Worm (Caenorhabditis elegans) whole organism, L1 larva: ENCODE results near the gene fbxb-37.
A peak's percentile ranks its signal among the peaks of the same experiment; 100 is the strongest.
"Not testable (repeated sequence)": the region's sequence is repeated elsewhere in the genome, so short reads cannot be mapped to it uniquely, and the experiment has no call there.

Experiments used
- C04F5.9 ChIP-seq: sonication (generic microtip); optimal IDR thresholded peaks from 2 replicates; lab custom pipeline; 2016; ENCODE audit warnings: missing genetic modification characterization, missing compliant biosample characterization
- F16B12.6 ChIP-seq: fragments of 150-350 bp; optimal IDR thresholded peaks from 2 replicates; lab custom pipeline; 2014; ENCODE audit warnings: missing biosample characterization, missing genetic modification characterization
- ama-1 ChIP-seq: fragments of 150-350 bp; optimal IDR thresholded peaks from 2 replicates; lab custom pipeline; 2014
- ceh-63 ChIP-seq: fragments of 200-800 bp; sonication (Bioruptor generic); optimal IDR thresholded peaks from 2 replicates; lab custom pipeline; 2018; ENCODE audit warnings: mild to moderate bottlenecking, missing genetic modification characterization, missing compliant biosample characterization
- ceh-8 ChIP-seq: fragments of 200-800 bp; sonication (Bioruptor generic); optimal IDR thresholded peaks from 2 replicates; lab custom pipeline; 2018; ENCODE audit warnings: mild to moderate bottlenecking, missing genetic modification characterization, moderate library complexity, missing compliant biosample characterization
- ceh-82 ChIP-seq, 3 experiments: fragments of 150-350 bp in 1 of 3; sonication (generic microtip) in 2 of 3; optimal IDR thresholded peaks; 2 replicates each; lab custom pipeline; 2014 to 2017; ENCODE audit warnings: missing biosample characterization in 3 of 3, missing genetic modification characterization in 3 of 3
- ces-1 ChIP-seq: fragments of 150-350 bp; optimal IDR thresholded peaks from 2 replicates; lab custom pipeline; 2014; ENCODE audit warnings: missing biosample characterization, missing genetic modification reagents, missing genetic modification characterization
- dpl-1 ChIP-seq, 3 experiments: fragments of 150-350 bp in 2 of 3; sonication (generic microtip) in 1 of 3; optimal IDR thresholded peaks; 2 replicates each; lab custom pipeline; 2014 to 2017; ENCODE audit warnings: missing biosample characterization in 3 of 3, missing genetic modification characterization in 3 of 3, missing genetic modification reagents in 3 of 3
- efl-1 ChIP-seq, 4 experiments: fragments of 150-350 bp; optimal IDR thresholded peaks in 3 of 4; peaks in 1 of 4; 1 replicate in 1 of 4; 2 replicates in 3 of 4; lab custom pipeline; 2014; ENCODE audit warnings: missing biosample characterization in 2 of 4, missing genetic modification characterization in 2 of 4, missing genetic modification reagents in 2 of 4
- egl-27 ChIP-seq, 2 experiments: fragments of 150-350 bp in 1 of 2; sonication (generic microtip); optimal IDR thresholded peaks; 3 replicates each; lab custom pipeline; 2017 to 2018; ENCODE audit warnings: missing biosample characterization in 2 of 2, missing genetic modification characterization in 2 of 2, missing genetic modification reagents in 2 of 2
- elt-2 ChIP-seq: sonication (generic microtip); optimal IDR thresholded peaks from 2 replicates; lab custom pipeline; 2016; ENCODE audit warnings: missing genetic modification characterization, mild to moderate bottlenecking, inconsistent platforms, missing compliant biosample characterization, missing genetic modification reagents
- ets-5 ChIP-seq: fragments of 200-800 bp; sonication (Bioruptor generic); IDR thresholded peaks from 2 replicates; pipeline ENCODE4 v1.3.6; 2022; ENCODE audit warnings: missing genetic modification characterization, missing compliant biosample characterization
- fkh-10 ChIP-seq: sonication (generic microtip); optimal IDR thresholded peaks from 2 replicates; lab custom pipeline; 2017; ENCODE audit warnings: missing biosample characterization, missing genetic modification reagents, missing genetic modification characterization
- fkh-8 ChIP-seq: sonication (generic microtip); optimal IDR thresholded peaks from 2 replicates; lab custom pipeline; 2016; ENCODE audit warnings: mild to moderate bottlenecking, missing genetic modification characterization, missing compliant biosample characterization
- irx-1 ChIP-seq: sonication (generic microtip); optimal IDR thresholded peaks from 2 replicates; lab custom pipeline; 2016; ENCODE audit warnings: missing genetic modification characterization, missing compliant biosample characterization
- isw-1 ChIP-seq: fragments of 200-800 bp; sonication (Bioruptor generic); IDR thresholded peaks from 2 replicates; pipeline ENCODE4 v1.3.6; 2022; ENCODE audit warnings: missing genetic modification characterization, missing compliant biosample characterization
- jun-1 ChIP-seq: fragments of 150-350 bp; optimal IDR thresholded peaks from 2 replicates; lab custom pipeline; 2014; ENCODE audit warnings: missing biosample characterization, missing genetic modification reagents, missing genetic modification characterization
- lin-39 ChIP-seq: fragments of 150-350 bp; optimal IDR thresholded peaks from 2 replicates; lab custom pipeline; 2014; ENCODE audit warnings: missing biosample characterization, missing genetic modification reagents, missing genetic modification characterization
- lsy-2 ChIP-seq, 2 experiments: fragments of 150-350 bp; optimal IDR thresholded peaks; 2 replicates each; lab custom pipeline; 2014; ENCODE audit warnings: missing biosample characterization in 2 of 2, missing genetic modification characterization in 2 of 2
- nhr-11 ChIP-seq: fragments of 150-350 bp; optimal IDR thresholded peaks from 2 replicates; lab custom pipeline; 2014; ENCODE audit warnings: missing biosample characterization, missing genetic modification characterization
- nhr-19 ChIP-seq: fragments of 200-800 bp; sonication (Bioruptor generic); conservative IDR thresholded peaks from 2 replicates; pipeline ENCODE4 v1.3.6; 2022; ENCODE audit warnings: missing genetic modification characterization, missing compliant biosample characterization
- nhr-28 ChIP-seq: fragments of 150-350 bp; optimal IDR thresholded peaks from 2 replicates; lab custom pipeline; 2014; ENCODE audit warnings: missing biosample characterization, missing genetic modification characterization
- nhr-47 ChIP-seq: sonication (generic microtip); optimal IDR thresholded peaks from 2 replicates; lab custom pipeline; 2016; ENCODE audit warnings: mild to moderate bottlenecking, missing genetic modification characterization, moderate library complexity, missing compliant biosample characterization
- nhr-71 ChIP-seq: sonication (generic microtip); optimal IDR thresholded peaks from 2 replicates; lab custom pipeline; 2016; ENCODE audit warnings: mild to moderate bottlenecking, missing genetic modification characterization, moderate library complexity, missing compliant biosample characterization
- nhr-77 ChIP-seq: fragments of 150-350 bp; optimal IDR thresholded peaks from 2 replicates; lab custom pipeline; 2014; ENCODE audit warnings: missing biosample characterization, missing genetic modification characterization
- nhr-84 ChIP-seq: sonication (generic microtip); optimal IDR thresholded peaks from 2 replicates; lab custom pipeline; 2017; ENCODE audit warnings: missing biosample characterization, missing genetic modification characterization
- nhr-85 ChIP-seq: sonication (generic microtip); peaks from one replicate; lab custom pipeline; 2016; ENCODE audit warnings: missing genetic modification characterization, inconsistent platforms, missing compliant biosample characterization
- pax-3 ChIP-seq: fragments of 200-800 bp; sonication (Bioruptor generic); optimal IDR thresholded peaks from 2 replicates; lab custom pipeline; 2018; ENCODE audit warnings: mild to moderate bottlenecking, missing genetic modification characterization, moderate library complexity, missing compliant biosample characterization
- pqm-1 ChIP-seq: sonication (generic microtip); optimal IDR thresholded peaks from 3 replicates; lab custom pipeline; 2017; ENCODE audit warnings: missing biosample characterization, missing genetic modification characterization
- snpc-4 ChIP-seq: fragments of 150-350 bp; optimal IDR thresholded peaks from 2 replicates; lab custom pipeline; 2014; ENCODE audit warnings: missing biosample characterization, missing genetic modification characterization
- sptf-1 ChIP-seq: fragments of 150-350 bp; optimal IDR thresholded peaks from 2 replicates; lab custom pipeline; 2014; ENCODE audit warnings: missing biosample characterization, missing genetic modification characterization
- unc-30 ChIP-seq: sonication (generic microtip); optimal IDR thresholded peaks from 2 replicates; lab custom pipeline; 2017; ENCODE audit warnings: missing biosample characterization, missing genetic modification characterization
- unc-62 ChIP-seq: fragments of 150-350 bp; optimal IDR thresholded peaks from 2 replicates; lab custom pipeline; 2014; ENCODE audit warnings: missing biosample characterization, missing genetic modification reagents, missing genetic modification characterization
- vab-15 ChIP-seq: sonication (generic microtip); optimal IDR thresholded peaks from 2 replicates; lab custom pipeline; 2017; ENCODE audit warnings: missing genotype, mild to moderate bottlenecking, missing genetic modification characterization, missing compliant biosample characterization
- xbp-1 ChIP-seq: sonication (generic microtip); optimal IDR thresholded peaks from 2 replicates; lab custom pipeline; 2016; ENCODE audit warnings: missing genetic modification characterization, missing compliant biosample characterization
- zag-1 ChIP-seq: fragments of 150-350 bp; optimal IDR thresholded peaks from 2 replicates; lab custom pipeline; 2014; ENCODE audit warnings: missing biosample characterization, missing genetic modification characterization
- ztf-11 ChIP-seq, 2 experiments: sonication (generic microtip); optimal IDR thresholded peaks; 2 replicates each; lab custom pipeline; 2016 to 2017; ENCODE audit warnings: missing genetic modification characterization in 2 of 2, missing biosample characterization in 1 of 2, missing compliant biosample characterization in 1 of 2
- ztf-4 ChIP-seq: fragments of 150-350 bp; optimal IDR thresholded peaks from 2 replicates; lab custom pipeline; 2014; ENCODE audit warnings: missing biosample characterization, missing genetic modification characterization

The fbxb-37 gene

DNA sequence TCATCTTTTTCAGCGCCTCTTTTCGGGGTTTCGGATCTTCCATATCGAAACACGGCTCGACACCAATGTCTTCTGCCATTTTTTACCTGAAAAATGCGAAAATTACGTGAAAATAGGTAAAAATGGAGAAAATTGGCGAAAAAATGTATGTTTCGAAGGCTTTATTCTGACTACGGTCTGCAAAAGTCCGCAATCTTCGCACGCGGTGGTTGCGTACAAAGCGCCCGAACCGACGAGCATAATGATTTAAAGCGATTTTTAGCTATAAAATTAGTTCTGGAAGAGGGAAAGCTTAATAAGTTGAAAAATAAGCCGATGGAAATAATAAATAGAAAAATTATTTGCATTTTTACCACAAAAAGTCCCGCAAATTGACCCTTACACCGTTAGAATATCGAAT, 34.7 kb downstream of the fbxb-37 start, which contains the start of gene F07E5.5 (continued):
- peak; percentile 25 for TF ChIP-seq isw-1 (GFP tag; lab: Robert Waterston, UW)
- TF ChIP-seq ces-1 = no peak
- no peak for TF ChIP-seq nhr-28 (tag; lab: Kevin White, UChicago)
- peak; percentile 75 to 78 for TF ChIP-seq efl-1 (optimal IDR thresholded peaks at IDR 0.05; lab: Kevin White, UChicago)
- peak; percentile 75 to 97 for TF ChIP-seq efl-1 (GFP tag; optimal IDR thresholded peaks at IDR 0.05 in 1 of 2; lab: Kevin White, UChicago)
- peak; percentile 28 for TF ChIP-seq elt-2 (tag; lab: Kevin White, UChicago)
- peak; percentile 68 for TF ChIP-seq nhr-85 (tag; lab: Kevin White, UChicago)
- no peak for TF ChIP-seq ztf-4 (tag; lab: Kevin White, UChicago)
- TF ChIP-seq fkh-8 = peak; percentile 43
- peak; percentile 49 for TF ChIP-seq nhr-19 (GFP tag; lab: Robert Waterston, UW)
- peak; percentile 19 to 66 (median 64) for TF ChIP-seq ceh-82 (tag; optimal IDR thresholded peaks at IDR 0.05; lab: Kevin White, UChicago)
- peak; percentile 23 for TF ChIP-seq snpc-4
- TF ChIP-seq fkh-10 (GFP tag; lab: Kevin White, UChicago) = no peak
- TF ChIP-seq nhr-11 (tag; lab: Kevin White, UChicago) = peak; percentile 14
- no peak for TF ChIP-seq ceh-8 (GFP tag; lab: Kevin White, UChicago)
- peak; percentile 27 for TF ChIP-seq vab-15
- TF ChIP-seq lsy-2 (tag; optimal IDR thresholded peaks at IDR 0.05; lab: Kevin White, UChicago) = peak; percentile 96 to 98
- TF ChIP-seq dpl-1 (GFP tag; optimal IDR thresholded peaks at IDR 0.05; lab: Kevin White, UChicago) = peak; percentile 54 to 78 (median 74)
- no peak for TF ChIP-seq pax-3 (tag; lab: Kevin White, UChicago)
- TF ChIP-seq nhr-84 (tag; lab: Kevin White, UChicago) = no peak

DNA sequence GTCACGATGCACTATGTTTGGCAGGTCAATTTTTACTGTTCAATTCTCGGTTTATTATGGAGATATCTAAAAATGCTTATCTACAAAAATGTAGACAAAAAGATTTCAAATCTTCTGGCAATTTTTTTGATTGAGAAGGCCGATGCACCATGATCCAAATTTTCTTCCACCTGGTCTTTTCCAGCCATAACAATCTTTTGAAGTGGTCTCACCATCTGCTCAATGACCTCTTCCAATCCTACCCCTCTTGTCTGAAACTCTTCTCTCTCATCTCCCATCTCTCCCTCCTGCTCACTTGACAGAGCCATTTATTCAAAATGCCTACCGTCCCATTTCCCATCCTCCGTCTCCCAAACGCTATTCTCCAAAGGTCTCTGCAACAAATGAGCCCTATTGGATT, 42.3 kb downstream of the fbxb-37 start, which contains the start of gene fbxb-35:
TSS of gene fbxb-35 (plus strand) at position 301 of the 400 bp plus-strand sequence.
- TF ChIP-seq jun-1 (tag; lab: Kevin White, UChicago) = no peak
- TF ChIP-seq efl-1 (optimal IDR thresholded peaks at IDR 0.05; lab: Kevin White, UChicago) = no peak
- TF ChIP-seq efl-1 (GFP tag; optimal IDR thresholded peaks at IDR 0.05 in 1 of 2; lab: Kevin White, UChicago) = peak in 1 of 2 experiments; percentile 77
- TF ChIP-seq, all 84 proteins: peak for 1

DNA sequence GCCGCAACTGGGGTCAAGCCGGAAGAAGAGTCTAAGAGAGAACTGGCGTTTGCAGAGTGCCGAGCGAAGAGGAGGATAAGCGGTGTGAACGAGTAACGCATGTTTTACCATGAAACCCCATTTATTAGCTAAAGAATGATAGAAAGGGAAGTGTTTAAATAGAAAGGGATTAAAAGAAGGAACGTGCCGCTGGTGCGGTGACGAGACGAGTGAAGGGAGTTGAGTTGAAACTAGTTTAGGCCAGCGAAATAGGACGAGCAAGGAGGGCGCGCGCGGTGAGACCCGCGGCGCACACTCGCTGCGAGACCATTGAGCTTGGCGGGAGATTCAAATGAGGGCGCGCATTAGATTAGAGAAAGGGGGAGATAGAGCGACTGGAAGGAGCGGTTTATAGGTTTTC, 47.1 kb downstream of the fbxb-37 start, which contains the start of gene math-1:
TSS of gene math-1 (minus strand) at position 101 of the 400 bp plus-strand sequence.
- TF ChIP-seq nhr-11 (tag; lab: Kevin White, UChicago); xbp-1 (tag; lab: Kevin White, UChicago); sptf-1: not testable (repeated sequence)
- TF ChIP-seq, all 84 proteins: peak for 0; not testable (repeated sequence) for 84

DNA sequence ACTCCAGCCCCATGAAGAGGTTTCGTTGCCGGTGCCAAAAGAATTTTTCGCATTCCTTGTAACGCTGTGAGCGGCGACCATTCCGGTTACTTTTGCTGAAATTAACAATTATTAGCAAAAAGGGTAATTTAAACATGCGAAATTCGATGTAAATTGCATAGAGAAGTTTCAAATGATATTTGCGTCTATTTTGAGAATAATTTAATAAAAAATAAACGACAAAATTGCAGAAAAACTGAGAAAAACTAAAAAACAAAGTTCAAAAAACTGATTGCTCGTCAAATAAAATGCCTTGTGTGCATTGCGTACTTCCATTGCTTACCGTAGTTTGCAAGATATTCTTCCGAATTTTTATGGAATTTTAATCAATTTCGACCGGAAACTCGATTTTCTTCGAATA, 48.2 kb downstream of the fbxb-37 start, which contains the start of gene bath-24:
TSS of gene bath-24 (minus strand) at position 101 of the 400 bp plus-strand sequence.
- no peak for TF ChIP-seq ceh-63 (GFP tag; lab: Kevin White, UChicago)
- TF ChIP-seq nhr-71 (tag; lab: Kevin White, UChicago) = no peak
- no peak for TF ChIP-seq unc-62 (GFP tag; lab: Kevin White, UChicago)
- TF ChIP-seq F16B12.6 (tag; lab: Kevin White, UChicago) = no peak
- no peak for TF ChIP-seq fkh-10 (GFP tag; lab: Kevin White, UChicago)
- TF ChIP-seq ets-5 (GFP tag; lab: Robert Waterston, UW) = no peak
- TF ChIP-seq irx-1 (tag; lab: Kevin White, UChicago) = no peak
- TF ChIP-seq nhr-77 (tag; lab: Kevin White, UChicago) = no peak
- TF ChIP-seq efl-1 (optimal IDR thresholded peaks at IDR 0.05; lab: Kevin White, UChicago) = no peak
- TF ChIP-seq efl-1 (GFP tag; optimal IDR thresholded peaks at IDR 0.05 in 1 of 2; lab: Kevin White, UChicago) = no peak
- no peak for TF ChIP-seq pqm-1 (tag; lab: Kevin White, UChicago)
- TF ChIP-seq C04F5.9 (tag; lab: Kevin White, UChicago) = no peak
- no peak for TF ChIP-seq unc-30 (tag; lab: Kevin White, UChicago)
- TF ChIP-seq sptf-1 = no peak
- TF ChIP-seq zag-1 (tag; lab: Kevin White, UChicago) = no peak
- TF ChIP-seq isw-1 (GFP tag; lab: Robert Waterston, UW) = no peak
- no peak for TF ChIP-seq egl-27 (tag; optimal IDR thresholded peaks at IDR 0.05; lab: Kevin White, UChicago)
- TF ChIP-seq ztf-11 (tag; optimal IDR thresholded peaks at IDR 0.05; lab: Kevin White, UChicago) = no peak
- no peak for TF ChIP-seq lin-39 (tag; lab: Kevin White, UChicago)
- TF ChIP-seq nhr-47 = no peak
- no peak for TF ChIP-seq ama-1 (lab: Kevin White, UChicago)
